Worm (Caenorhabditis elegans) whole organism, young adult: ENCODE data around the gene rcs-1.

ENCODE experiments used
- F49E8.2 ChIP-seq: sonication (generic microtip); optimal IDR thresholded peaks from 3 replicates; lab custom pipeline; 2017; ENCODE audit warnings: missing genetic modification characterization, mild to moderate bottlenecking, missing compliant biosample characterization, antibody characterized with exemption, moderate library complexity; ENCODE audit not compliant: insufficient read depth
- dpl-1 ChIP-seq: fragments of 150-350 bp; optimal IDR thresholded peaks from 2 replicates; lab custom pipeline; 2014; ENCODE audit warnings: missing biosample characterization, missing genetic modification reagents, missing genetic modification characterization
- hlh-12 ChIP-seq: sonication (generic microtip); optimal IDR thresholded peaks from 2 replicates; lab custom pipeline; 2016; ENCODE audit warnings: missing genetic modification characterization, missing compliant biosample characterization
- lin-35 ChIP-seq, 3 experiments: fragments of 150-350 bp in 2 of 3; sonication (generic microtip) in 1 of 3; optimal IDR thresholded peaks; 2 replicates each; lab custom pipeline; 2014 to 2018; ENCODE audit warnings: missing biosample characterization in 3 of 3, missing genetic modification characterization in 3 of 3, missing genetic modification reagents in 3 of 3
- pha-4 ChIP-seq: fragments of 150-350 bp; sonication (generic microtip); optimal IDR thresholded peaks from 2 replicates; lab custom pipeline; 2014; ENCODE audit warnings: missing biosample characterization, missing genetic modification reagents, missing genetic modification characterization
- zfh-2 ChIP-seq: fragments of 200-800 bp; sonication (Bioruptor generic); conservative IDR thresholded peaks from 2 replicates; pipeline ENCODE4 v1.3.6; 2022; ENCODE audit warnings: missing genetic modification reagents, missing genetic modification characterization, missing compliant biosample characterization
- zim-3 ChIP-seq: sonication (generic microtip); optimal IDR thresholded peaks from 2 replicates; lab custom pipeline; 2017; ENCODE audit warnings: mild to moderate bottlenecking, missing genetic modification characterization, moderate library complexity, missing compliant biosample characterization

ce11 chrX:8831162-8831561, 2.8 kb upstream of the rcs-1 start, which contains the start of gene C28G1.6:
- TF ChIP-seq zim-3 (tag; lab: Kevin White, UChicago) (no peak), zfh-2 (GFP tag; lab: Robert Waterston, UW) (no peak), lin-35 (GFP tag; optimal IDR thresholded peaks at IDR 0.05; lab: Kevin White, UChicago) (no peak), hlh-12 (tag; lab: Kevin White, UChicago) (no peak), dpl-1 (no peak), pha-4 (tag; lab: Kevin White, UChicago) (no peak), F49E8.2 (tag; lab: Kevin White, UChicago) (no peak)
